Fruit fly (Drosophila melanogaster) whole organism, embryonic: ENCODE data around the gene foxo.

Experiments used
- B-H1 ChIP-seq: fragments of 200-800 bp; sonication (Bioruptor generic); IDR thresholded peaks from 3 replicates; pipeline ENCODE4 v1.3.6; 2022; ENCODE audit warnings: missing biosample characterization, missing genetic modification characterization
- B-H2 ChIP-seq: fragments of 200-800 bp; sonication (Bioruptor generic); optimal IDR thresholded peaks from 2 replicates; lab custom pipeline; 2018; ENCODE audit warnings: missing biosample characterization, mild to moderate bottlenecking, missing genetic modification characterization
- CG10366 ChIP-seq: fragments of 200-800 bp; sonication (Bioruptor generic); IDR thresholded peaks from 2 replicates; pipeline ENCODE4 v1.3.6; 2022; ENCODE audit warnings: missing biosample characterization, missing genetic modification characterization
- CG1233 ChIP-seq: fragments of 200-800 bp; sonication (Bioruptor generic); optimal IDR thresholded peaks from 4 replicates; lab custom pipeline; 2018; ENCODE audit warnings: missing biosample characterization, mild to moderate bottlenecking, missing genetic modification characterization
- CG12391 ChIP-seq: fragments of 200-800 bp; sonication (Bioruptor generic); optimal IDR thresholded peaks from 3 replicates; lab custom pipeline; 2018; ENCODE audit warnings: missing biosample characterization, mild to moderate bottlenecking, missing genetic modification characterization, moderate library complexity
- CG17568 ChIP-seq: fragments of 200-800 bp; sonication (Bioruptor generic); optimal IDR thresholded peaks from 2 replicates; lab custom pipeline; 2018; ENCODE audit warnings: missing biosample characterization, mild to moderate bottlenecking, missing genetic modification characterization, moderate library complexity
- CG2678 ChIP-seq: fragments of 200-800 bp; sonication (Bioruptor generic); optimal IDR thresholded peaks from 3 replicates; lab custom pipeline; 2019; ENCODE audit warnings: missing biosample characterization, mild to moderate bottlenecking, missing genetic modification characterization, moderate library complexity
- CG2875 ChIP-seq: fragments of 200-800 bp; sonication (Bioruptor generic); optimal IDR thresholded peaks from 2 replicates; lab custom pipeline; 2017; ENCODE audit warnings: missing biosample characterization, mild to moderate bottlenecking, missing genetic modification characterization, missing genetic modification reagents
- CG2889 ChIP-seq: fragments of 200-800 bp; sonication (Bioruptor generic); IDR thresholded peaks from 3 replicates; pipeline ENCODE4 v1.3.6; 2022; ENCODE audit warnings: missing biosample characterization, missing genetic modification characterization
- CG31441 ChIP-seq: fragments of 200-800 bp; sonication (Bioruptor generic); IDR thresholded peaks from 2 replicates; pipeline ENCODE4 v1.3.6; 2022; ENCODE audit warnings: missing biosample characterization, missing genetic modification characterization
- CG32767 ChIP-seq: fragments of 200-800 bp; sonication (Bioruptor generic); IDR thresholded peaks from 2 replicates; pipeline ENCODE4 v1.3.6; 2022; ENCODE audit warnings: missing biosample characterization, missing genetic modification characterization
- CG4328 ChIP-seq: fragments of 200-800 bp; sonication (Bioruptor generic); optimal IDR thresholded peaks from 3 replicates; lab custom pipeline; 2017; ENCODE audit warnings: missing biosample characterization, missing genetic modification reagents, missing genetic modification characterization
- CG43689 ChIP-seq: fragments of 200-800 bp; sonication (Bioruptor generic); IDR thresholded peaks from 2 replicates; pipeline ENCODE4 v1.3.6; 2022; ENCODE audit warnings: missing biosample characterization, missing genetic modification characterization
- CG8089 ChIP-seq: fragments of 200-800 bp; sonication (Bioruptor generic); optimal IDR thresholded peaks from 3 replicates; lab custom pipeline; 2016; ENCODE audit warnings: missing biosample characterization, missing genetic modification characterization
- CG9215 ChIP-seq: fragments of 200-800 bp; sonication (Bioruptor generic); IDR thresholded peaks from 2 replicates; pipeline ENCODE4 v1.3.6; 2022; ENCODE audit warnings: missing biosample characterization, missing genetic modification characterization
- CG9797 ChIP-seq: fragments of 200-800 bp; sonication (Bioruptor generic); optimal IDR thresholded peaks from 3 replicates; lab custom pipeline; 2018; ENCODE audit warnings: missing biosample characterization, mild to moderate bottlenecking, missing genetic modification characterization
- CkIIα-i1 ChIP-seq: fragments of 200-800 bp; sonication (Bioruptor generic); IDR thresholded peaks from 2 replicates; pipeline ENCODE4 v1.3.6; 2022; ENCODE audit warnings: missing biosample characterization, missing genetic modification characterization
- CoRest ChIP-seq: fragments of 200-800 bp; sonication (Bioruptor generic); optimal IDR thresholded peaks from 3 replicates; lab custom pipeline; 2018; ENCODE audit warnings: missing biosample characterization, mild to moderate bottlenecking, missing genetic modification characterization, moderate library complexity
- CrebB ChIP-seq: fragments of 200-800 bp; sonication (Bioruptor generic); optimal IDR thresholded peaks from 3 replicates; lab custom pipeline; 2018; ENCODE audit warnings: missing biosample characterization, mild to moderate bottlenecking, missing genetic modification characterization
- Dref ChIP-seq: fragments of 200-800 bp; sonication (Bioruptor generic); IDR thresholded peaks from 2 replicates; pipeline ENCODE4 v1.3.6; 2022; ENCODE audit warnings: missing biosample characterization, missing genetic modification characterization
- Fer3 ChIP-seq: fragments of 200-800 bp; sonication (Bioruptor generic); optimal IDR thresholded peaks from 2 replicates; lab custom pipeline; 2018; ENCODE audit warnings: missing biosample characterization, mild to moderate bottlenecking, missing genetic modification characterization, moderate library complexity
- Hand ChIP-seq: fragments of 200-800 bp; sonication (Bioruptor generic); optimal IDR thresholded peaks from 2 replicates; lab custom pipeline; 2017; ENCODE audit warnings: mild to moderate bottlenecking, missing biosample characterization, missing genetic modification reagents, missing genetic modification characterization
- Hsf ChIP-seq: fragments of 200-800 bp; sonication (Bioruptor generic); optimal IDR thresholded peaks from 3 replicates; lab custom pipeline; 2016; ENCODE audit warnings: missing biosample characterization, missing genetic modification characterization
- Lhr ChIP-seq: fragments of 200-800 bp; sonication (Bioruptor generic); optimal IDR thresholded peaks from 3 replicates; lab custom pipeline; 2017; ENCODE audit warnings: mild to moderate bottlenecking, missing biosample characterization, missing genetic modification reagents, missing genetic modification characterization
- Rx ChIP-seq: fragments of 200-800 bp; sonication (Bioruptor generic); IDR thresholded peaks from 2 replicates; pipeline ENCODE4 v1.3.6; 2022; ENCODE audit warnings: missing biosample characterization, missing genetic modification characterization
- TFAM ChIP-seq: fragments of 200-800 bp; sonication (Bioruptor generic); optimal IDR thresholded peaks from 2 replicates; lab custom pipeline; 2017; ENCODE audit warnings: missing biosample characterization, missing genetic modification characterization, inconsistent platforms
- Usf ChIP-seq: fragments of 200-800 bp; sonication (Bioruptor generic); optimal IDR thresholded peaks from 2 replicates; lab custom pipeline; 2017; ENCODE audit warnings: missing genotype, missing biosample characterization, missing genetic modification characterization
- Xrp1 ChIP-seq: fragments of 200-800 bp; sonication (Bioruptor generic); IDR thresholded peaks from 2 replicates; pipeline ENCODE4 v1.3.6; 2022; ENCODE audit warnings: missing biosample characterization, missing genetic modification characterization
- bab2 ChIP-seq: fragments of 200-800 bp; sonication (Bioruptor generic); optimal IDR thresholded peaks from 2 replicates; lab custom pipeline; 2016; ENCODE audit warnings: missing biosample characterization, missing genetic modification characterization
- cad ChIP-seq: fragments of >200 bp; optimal IDR thresholded peaks from 2 replicates; lab custom pipeline; 2017; ENCODE audit warnings: missing biosample characterization, missing genetic modification characterization
- ci ChIP-seq: fragments of 200-800 bp; sonication (Bioruptor generic); IDR thresholded peaks from 3 replicates; pipeline ENCODE4 v1.3.6; 2022; ENCODE audit warnings: missing biosample characterization, missing genetic modification characterization
- disco-r ChIP-seq: fragments of 200-800 bp; sonication (Bioruptor generic); optimal IDR thresholded peaks from 2 replicates; lab custom pipeline; 2016; ENCODE audit warnings: missing biosample characterization, missing genetic modification characterization
- dm ChIP-seq: fragments of 200-800 bp; sonication (Bioruptor generic); optimal IDR thresholded peaks from 3 replicates; lab custom pipeline; 2016; ENCODE audit warnings: missing biosample characterization, missing genetic modification characterization
- dysf ChIP-seq: fragments of 200-800 bp; sonication (Bioruptor generic); IDR thresholded peaks from 3 replicates; pipeline ENCODE4 v1.3.6; 2022; ENCODE audit warnings: missing biosample characterization, missing genetic modification characterization
- fd102C ChIP-seq: fragments of 200-800 bp; sonication (Bioruptor generic); optimal IDR thresholded peaks from 2 replicates; lab custom pipeline; 2018; ENCODE audit warnings: missing biosample characterization, mild to moderate bottlenecking, missing genetic modification characterization, moderate library complexity
- gce ChIP-seq: fragments of 200-800 bp; sonication (Bioruptor generic); IDR thresholded peaks from 3 replicates; pipeline ENCODE4 v1.3.6; 2022; ENCODE audit warnings: missing biosample characterization, missing genetic modification characterization
- gcm ChIP-seq: fragments of 200-800 bp; sonication (Bioruptor generic); optimal IDR thresholded peaks from 2 replicates; lab custom pipeline; 2019; ENCODE audit warnings: missing biosample characterization, mild to moderate bottlenecking, missing genetic modification characterization, moderate library complexity
- jigr1 ChIP-seq: fragments of 200-800 bp; sonication (Bioruptor generic); IDR thresholded peaks from 3 replicates; pipeline ENCODE4 v1.3.6; 2022; ENCODE audit warnings: missing biosample characterization, missing genetic modification characterization
- kah ChIP-seq: fragments of 200-800 bp; sonication (Bioruptor generic); optimal IDR thresholded peaks from 2 replicates; lab custom pipeline; 2018; ENCODE audit warnings: missing biosample characterization, mild to moderate bottlenecking, missing genetic modification characterization
- nmo ChIP-seq: fragments of 200-800 bp; sonication (Bioruptor generic); optimal IDR thresholded peaks from 2 replicates; lab custom pipeline; 2018; ENCODE audit warnings: missing biosample characterization, mild to moderate bottlenecking, missing genetic modification characterization, moderate library complexity
- onecut ChIP-seq: fragments of 200-800 bp; sonication (Bioruptor generic); IDR thresholded peaks from 2 replicates; pipeline ENCODE4 v1.3.6; 2022; ENCODE audit warnings: missing biosample characterization, missing genetic modification characterization
- phol ChIP-seq: fragments of 200-800 bp; sonication (Bioruptor generic); optimal IDR thresholded peaks from 3 replicates; lab custom pipeline; 2018; ENCODE audit warnings: missing biosample characterization, mild to moderate bottlenecking, missing genetic modification characterization, moderate library complexity
- pnt ChIP-seq: fragments of 200-800 bp; sonication (Bioruptor generic); optimal IDR thresholded peaks from 3 replicates; lab custom pipeline; 2016; ENCODE audit warnings: missing biosample characterization, missing genetic modification characterization
- slp2 ChIP-seq: fragments of 200-800 bp; sonication (Bioruptor generic); optimal IDR thresholded peaks from 2 replicates; lab custom pipeline; 2016; ENCODE audit warnings: missing biosample characterization, missing genetic modification characterization
- so ChIP-seq: fragments of 200-800 bp; sonication (Bioruptor generic); IDR thresholded peaks from 3 replicates; pipeline ENCODE4 v1.3.6; 2022; ENCODE audit warnings: missing biosample characterization, missing genetic modification characterization
- sqz ChIP-seq: fragments of 200-800 bp; sonication (Bioruptor generic); optimal IDR thresholded peaks from 3 replicates; lab custom pipeline; 2018; ENCODE audit warnings: missing biosample characterization, mild to moderate bottlenecking, missing genetic modification characterization
- tap ChIP-seq: fragments of 200-800 bp; optimal IDR thresholded peaks from 3 replicates; lab custom pipeline; 2019; ENCODE audit warnings: missing biosample characterization, mild to moderate bottlenecking, missing genetic modification characterization, moderate library complexity
- wdn ChIP-seq: fragments of 200-800 bp; sonication (Bioruptor generic); IDR thresholded peaks from 2 replicates; pipeline ENCODE4 v1.3.6; 2022; ENCODE audit warnings: missing biosample characterization, missing genetic modification characterization
- zen2 ChIP-seq: fragments of 200-800 bp; sonication (Bioruptor generic); IDR thresholded peaks from 3 replicates; pipeline ENCODE4 v1.3.6; 2022; ENCODE audit warnings: missing biosample characterization, missing genetic modification characterization; ENCODE audit not compliant: partially characterized antibody

The foxo gene

DNA sequence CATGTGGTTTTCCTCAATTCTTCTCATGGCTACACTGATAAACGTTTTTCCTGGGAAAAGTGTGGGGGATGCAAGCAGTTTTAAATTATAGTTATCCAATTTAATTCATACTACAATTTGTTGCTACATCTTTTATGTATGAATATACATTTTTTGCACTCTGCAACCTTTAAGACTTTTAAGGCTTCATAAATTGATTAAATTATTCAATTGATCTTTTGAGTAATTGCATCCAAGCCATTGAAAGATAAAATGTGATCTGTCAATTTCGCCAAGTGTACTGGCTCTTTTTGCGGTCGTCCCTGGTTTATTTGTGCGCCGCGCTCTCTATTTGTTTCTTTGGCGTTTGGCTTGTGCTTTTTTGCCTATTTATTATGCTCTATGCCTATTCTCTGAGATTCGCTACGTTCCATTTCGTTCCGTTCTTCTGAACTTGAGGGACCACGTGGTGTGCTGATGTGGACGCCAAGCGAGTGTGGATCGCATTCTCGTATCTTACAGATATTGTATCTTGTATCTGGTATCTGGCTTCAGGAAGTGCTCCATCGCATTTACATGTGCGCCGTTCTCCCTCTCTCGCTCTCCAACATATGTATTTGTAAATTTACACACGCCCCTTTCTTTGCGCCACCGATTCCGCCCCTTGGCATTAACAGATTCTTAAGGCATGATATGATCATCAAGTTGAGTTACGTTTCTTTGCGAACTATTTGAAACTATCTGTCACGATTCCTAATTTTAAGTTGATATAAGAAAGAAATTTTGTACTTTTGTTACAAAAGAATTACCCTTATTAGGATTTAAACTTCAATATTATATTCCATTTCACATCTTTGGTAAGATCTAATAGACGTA is 4.3 kb upstream of the foxo start:
- TF ChIP-seq CG1233 (GFP tag; lab: Kevin White, UChicago) (peak; percentile 75), CkIIα-i1 (no peak), CG9215 (GFP tag; lab: Robert Waterston, UW) (peak; percentile 93), Xrp1 (GFP tag; lab: Robert Waterston, UW) (peak; percentile 70), CG31441 (peak; percentile 76), tap (tag; lab: Kevin White, UChicago) (peak; percentile 67), Hand (peak; percentile 86), gce (GFP tag; lab: Robert Waterston, UW) (no peak; the same call in 2 of the 3 replicates), jigr1 (peak; percentile 72; the same call in 2 of the 3 replicates), so (GFP tag; lab: Robert Waterston, UW) (peak; percentile 65; the same call in 2 of the 3 replicates), B-H1 (GFP tag; lab: Robert Waterston, UW) (peak; percentile 78), CG2889 (GFP tag; lab: Robert Waterston, UW) (peak; percentile 79), dm (peak; percentile 78), Hsf (GFP tag; lab: Kevin White, UChicago) (peak; percentile 90), gcm (GFP tag; lab: Kevin White, UChicago) (peak; percentile 25), TFAM (GFP tag; lab: Kevin White, UChicago) (no peak), CoRest (tag; lab: Kevin White, UChicago) (peak; percentile 93), cad (no peak), slp2 (GFP tag; lab: Kevin White, UChicago) (peak; percentile 66), CG8089 (peak; percentile 14), disco-r (GFP tag; lab: Kevin White, UChicago) (peak; percentile 83), CG10366 (GFP tag; lab: Robert Waterston, UW) (peak; percentile 72), CG4328 (peak; percentile 58), CG17568 (peak; percentile 80), nmo (GFP tag; lab: Kevin White, UChicago) (peak; percentile 79), Usf (GFP tag; lab: Kevin White, UChicago) (peak; percentile 58), CG2875 (GFP tag; lab: Kevin White, UChicago) (peak; percentile 33), phol (peak; percentile 75), CG32767 (GFP tag; lab: Robert Waterston, UW) (peak; percentile 71; the same call in 1 of the 2 replicates), CG12391 (tag; lab: Kevin White, UChicago) (peak; percentile 82), kah (GFP tag; lab: Kevin White, UChicago) (peak; percentile 29), sqz (peak; percentile 44), CrebB (tag; lab: Kevin White, UChicago) (peak; percentile 72), CG9797 (GFP tag; lab: Kevin White, UChicago) (no peak), Fer3 (tag; lab: Kevin White, UChicago) (peak; percentile 91), onecut (peak; percentile 27), dysf (GFP tag; lab: Robert Waterston, UW) (peak; percentile 95), pnt (GFP tag; lab: Kevin White, UChicago) (peak; percentile 77), CG43689 (GFP tag; lab: Robert Waterston, UW) (no peak), CG2678 (peak; percentile 94), Dref (GFP tag; lab: Robert Waterston, UW) (no peak), zen2 (GFP tag; lab: Robert Waterston, UW) (no peak), Rx (GFP tag; lab: Robert Waterston, UW) (no peak), Lhr (GFP tag; lab: Kevin White, UChicago) (no peak), ci (GFP tag; lab: Robert Waterston, UW) (peak; percentile 59; the same call in 1 of the 3 replicates), B-H2 (GFP tag; lab: Kevin White, UChicago) (peak; percentile 57), fd102C (GFP tag; lab: Kevin White, UChicago) (no peak), wdn (GFP tag; lab: Robert Waterston, UW) (peak; percentile 91), bab2 (GFP tag; lab: Kevin White, UChicago) (peak; percentile 79)
